Fruit fly (Drosophila melanogaster) whole organism, larva: Measurements from ENCODE around the gene ALiX.

Experiments used
- noc ChIP-seq: fragments of 200-800 bp; sonication (Bioruptor generic); optimal IDR thresholded peaks from 3 replicates; lab custom pipeline; 2019; ENCODE audit warnings: missing biosample characterization, mild to moderate bottlenecking, missing genetic modification characterization, moderate library complexity

ALiX gene

DNA sequence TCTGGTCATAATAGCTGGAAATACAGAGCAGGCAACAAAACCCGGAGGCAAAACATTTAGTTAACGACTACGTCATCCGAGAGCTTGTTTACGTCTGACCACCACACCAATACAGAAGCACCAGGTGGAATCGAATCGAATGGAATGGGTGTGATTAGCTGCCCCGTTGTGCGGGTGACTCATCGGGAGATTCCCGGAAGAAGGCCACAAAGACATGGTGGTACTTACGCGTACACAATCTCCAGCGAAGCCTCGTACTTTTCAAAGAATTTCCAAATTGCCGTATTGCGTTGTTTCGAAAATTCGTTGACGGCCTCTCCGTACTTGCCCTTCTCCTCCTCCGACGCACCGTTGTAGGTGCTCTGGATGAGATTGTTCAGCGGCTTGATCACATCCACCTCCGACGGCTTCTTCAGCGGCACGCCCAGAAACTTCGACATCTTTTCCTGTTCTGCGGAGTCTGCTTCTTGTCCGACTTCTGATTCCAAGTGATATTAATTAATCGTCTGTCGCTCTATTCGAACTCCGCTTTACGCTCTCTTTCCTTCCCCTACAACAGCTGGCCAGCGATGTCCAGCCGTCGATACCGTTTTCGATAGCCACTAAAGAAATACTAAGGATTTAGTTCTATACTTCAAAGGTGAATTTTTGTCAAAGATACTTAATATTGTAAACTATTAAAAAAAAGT, at the start of gene ALiX:
Gene ALiX, minus strand, starts transcription at position 571 of the 689 bp plus-strand sequence.
- no peak for TF ChIP-seq noc (tag; lab: Kevin White, UChicago)

DNA sequence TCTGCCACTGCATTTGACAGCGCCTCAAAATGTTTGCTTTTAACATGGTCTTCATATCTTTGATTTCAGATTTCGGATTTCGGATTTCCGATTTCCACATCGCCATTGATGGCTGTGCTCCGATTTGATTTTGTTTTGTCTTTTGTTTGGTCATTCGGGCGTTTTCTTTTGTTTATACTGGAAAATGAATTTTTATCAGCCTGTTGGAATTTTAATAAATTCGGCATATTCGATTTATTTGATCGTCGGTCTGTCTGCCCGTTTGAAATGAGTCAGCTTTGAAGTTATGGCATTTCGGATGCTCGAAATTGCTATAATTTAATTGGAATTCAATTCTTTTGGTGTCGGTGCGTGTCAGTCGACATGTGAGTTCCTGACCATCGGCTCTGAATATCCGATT, 40.8 kb upstream of the ALiX start:
- TF ChIP-seq noc (tag; lab: Kevin White, UChicago), result no peak

DNA sequence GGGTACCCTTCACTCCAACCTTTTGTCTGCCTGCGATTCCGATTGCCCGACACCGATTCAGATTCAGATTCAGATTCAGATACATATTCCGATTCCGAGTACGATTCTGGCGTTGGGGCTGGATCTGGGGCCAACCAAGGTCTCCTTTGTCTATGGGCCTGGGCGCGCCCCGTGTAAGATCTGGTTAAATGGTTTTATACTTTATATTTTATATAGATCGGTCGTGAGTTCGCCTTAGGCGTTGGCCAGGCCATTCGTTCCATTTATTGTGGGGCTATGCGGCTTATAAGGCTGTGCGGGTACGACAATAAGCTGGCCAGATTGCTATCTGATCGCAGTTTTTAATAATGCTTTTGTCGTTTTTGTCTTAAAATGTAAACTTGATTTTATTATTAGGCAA, 40.1 kb upstream of the ALiX start:
- no peak for TF ChIP-seq noc (tag; lab: Kevin White, UChicago)

DNA sequence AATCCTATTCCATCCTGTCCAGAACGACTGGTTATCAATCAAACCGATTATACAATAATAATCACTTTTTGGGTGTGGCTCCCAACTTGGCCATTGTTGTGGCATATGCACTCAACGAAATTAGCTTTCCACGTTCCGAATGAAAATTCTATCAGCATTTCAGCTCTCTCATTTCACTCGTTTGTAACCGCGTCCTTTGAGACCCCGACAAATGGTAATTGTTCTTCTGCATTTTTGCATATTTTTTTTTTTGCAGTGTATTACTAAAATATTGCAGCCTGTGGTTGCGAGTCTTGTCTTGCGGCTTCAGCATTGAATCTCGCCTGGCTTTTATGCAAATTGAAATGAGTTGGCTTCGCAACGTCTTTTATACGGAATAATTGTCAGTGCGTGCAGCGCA, 38.4 kb upstream of the ALiX start:
- no peak for TF ChIP-seq noc (tag; lab: Kevin White, UChicago)

DNA sequence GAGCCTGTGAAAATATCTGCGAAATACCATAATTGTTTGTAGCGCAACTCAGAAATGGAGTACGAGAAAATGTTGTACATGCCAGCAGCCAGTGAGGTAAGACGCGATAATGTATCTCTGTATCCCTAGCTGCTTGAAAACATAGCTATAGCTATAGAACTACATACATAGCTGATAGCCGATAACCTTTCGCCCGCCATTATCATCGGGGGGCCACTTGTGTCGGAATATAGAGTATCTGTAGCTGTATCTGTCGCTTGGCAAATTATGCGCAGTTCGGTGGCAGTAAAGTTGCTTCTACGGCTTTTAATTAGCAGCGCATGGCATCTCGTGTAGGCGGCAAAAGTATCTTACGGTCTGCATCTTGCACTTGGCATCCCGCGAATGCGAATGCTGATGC, 37.1 kb upstream of the ALiX start:
- no peak for TF ChIP-seq noc (tag; lab: Kevin White, UChicago)

DNA sequence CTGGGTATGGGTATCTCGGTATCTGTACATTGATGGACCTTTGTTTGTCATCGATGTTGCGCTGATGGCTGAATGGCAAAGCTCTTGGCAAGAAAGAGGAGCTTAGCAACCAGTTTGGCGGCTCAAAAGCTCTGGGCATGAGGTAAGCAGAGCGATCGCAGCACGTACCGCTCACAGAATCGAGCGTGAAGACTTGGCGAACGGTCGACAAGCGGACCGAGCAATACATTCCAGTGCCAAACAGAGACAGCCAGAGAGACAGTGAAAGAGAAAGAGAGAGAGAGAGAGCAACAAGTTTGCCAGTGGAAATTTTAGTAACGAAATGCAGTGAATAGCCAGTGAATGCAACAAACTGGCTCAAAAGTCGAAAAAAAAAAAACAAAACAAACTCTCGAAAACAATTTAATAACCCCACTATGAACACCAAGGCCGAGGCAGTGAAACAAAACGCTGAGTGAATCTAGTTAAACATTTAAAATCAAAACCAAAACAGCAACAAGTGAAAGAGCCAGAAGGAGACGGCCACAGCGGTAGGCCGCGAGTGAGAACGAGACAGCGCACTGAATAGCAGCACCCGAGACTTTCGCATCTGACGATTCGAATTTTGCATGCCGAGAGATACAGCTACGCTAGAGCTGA, 36.6 kb upstream of the ALiX start, which contains the start of gene Ets98B:
Gene Ets98B, plus strand, starts transcription at position 172 of the 639 bp plus-strand sequence.
- TF ChIP-seq noc (tag; lab: Kevin White, UChicago), result no peak

DNA sequence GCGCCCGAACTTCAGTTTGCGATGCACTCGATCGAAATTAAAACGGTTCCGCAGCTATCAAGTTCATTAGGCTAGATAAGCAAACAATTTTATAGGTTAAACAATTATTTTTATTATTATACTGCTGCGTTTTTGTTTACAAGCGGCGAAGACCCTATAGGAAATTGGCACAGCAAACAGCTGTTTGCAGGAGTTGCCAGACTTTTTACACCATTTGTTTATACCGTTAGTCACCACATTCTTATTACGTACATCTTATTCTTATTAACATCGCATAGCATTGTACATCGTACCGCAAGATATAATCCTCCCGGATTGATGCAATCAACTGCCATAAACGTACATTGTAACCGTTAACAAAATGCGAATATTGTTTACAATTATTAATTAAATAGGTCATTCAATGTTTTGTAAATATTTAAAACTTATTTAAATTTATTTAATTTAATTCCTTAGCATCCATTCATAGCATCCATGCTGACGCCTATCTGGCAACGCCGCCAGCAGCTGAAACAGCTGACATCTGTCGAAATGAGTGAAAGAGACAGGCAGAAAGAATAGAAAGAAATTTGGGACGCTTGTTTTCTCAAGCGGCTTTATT, 6.8 kb upstream of the ALiX start, which contains the start of the genes CROT and CG12877:
Gene CROT, minus strand, starts transcription at position 171 of the 601 bp plus-strand sequence.
Gene CG12877, plus strand, starts transcription at position 520 of the 601 bp plus-strand sequence.
- TF ChIP-seq noc (tag; lab: Kevin White, UChicago), result peak; percentile 73

DNA sequence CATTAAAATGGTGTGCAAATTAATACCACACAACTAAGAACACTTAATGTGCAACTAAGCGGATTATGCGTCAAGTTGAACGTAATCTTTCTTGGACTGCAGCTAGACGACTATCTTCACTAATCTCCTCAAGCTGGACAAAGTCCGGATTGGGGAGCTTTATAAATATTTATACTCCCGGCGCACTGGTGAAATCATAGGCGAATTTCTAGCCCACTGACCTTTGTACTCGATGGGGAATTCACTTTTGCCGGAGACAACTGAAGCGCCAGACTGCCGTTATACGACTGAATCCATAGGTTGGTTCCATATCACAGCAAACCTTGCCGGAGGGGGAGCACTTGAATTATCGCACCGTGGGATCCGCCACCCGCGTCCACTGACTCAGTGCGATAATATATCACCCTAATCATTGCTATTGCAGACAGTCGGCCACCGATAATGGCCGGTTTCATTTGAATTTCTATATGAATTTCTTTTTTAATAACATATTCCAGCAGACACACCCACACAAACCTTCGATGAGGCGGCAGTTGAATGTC, 6.2 kb upstream of the ALiX start:
- TF ChIP-seq noc (tag; lab: Kevin White, UChicago), result no peak

DNA sequence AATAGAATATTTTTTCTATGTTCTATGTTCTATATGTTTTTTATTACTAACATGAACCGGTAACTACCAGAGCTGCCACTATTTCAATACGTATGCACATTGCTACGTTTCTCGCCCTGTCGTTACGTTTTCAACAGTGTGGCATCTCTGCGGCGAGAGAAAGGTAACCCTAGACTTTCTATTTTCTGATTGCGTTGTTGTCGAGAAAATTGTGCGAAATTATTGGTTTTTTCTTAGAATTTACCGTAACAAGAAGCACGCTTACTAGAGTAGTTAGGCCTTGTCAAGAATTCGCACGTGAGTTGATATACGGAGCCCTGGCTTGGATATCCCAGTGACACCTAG, 291 bp upstream of the ALiX start, which contains the start of gene btz:
Gene btz, plus strand, starts transcription at position 133 of the 345 bp plus-strand sequence.
- TF ChIP-seq noc (tag; lab: Kevin White, UChicago), result no peak

DNA sequence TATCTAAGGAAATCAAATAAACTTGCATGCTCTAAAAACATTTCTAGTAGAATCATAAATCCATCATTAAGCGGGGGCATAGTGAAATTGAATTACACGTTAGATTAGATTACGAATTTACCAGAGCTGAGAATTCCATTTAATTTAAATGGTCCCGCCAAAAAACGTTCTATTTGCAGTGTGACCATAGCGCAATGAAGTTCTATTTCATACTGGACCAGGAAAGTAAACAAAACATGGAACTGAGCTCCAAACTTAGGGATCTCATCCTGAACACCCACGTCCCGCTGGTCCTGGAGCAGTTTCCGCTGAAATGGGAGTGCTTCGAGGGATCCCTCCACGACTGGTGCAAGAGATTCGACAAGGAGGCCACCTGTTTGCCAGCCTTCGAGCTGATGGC, 4.9 kb downstream of the ALiX start, which contains the start of gene HSPBAP1:
Gene HSPBAP1, plus strand, starts transcription at position 217 of the 400 bp plus-strand sequence.
- TF ChIP-seq noc (tag; lab: Kevin White, UChicago), result no peak

DNA sequence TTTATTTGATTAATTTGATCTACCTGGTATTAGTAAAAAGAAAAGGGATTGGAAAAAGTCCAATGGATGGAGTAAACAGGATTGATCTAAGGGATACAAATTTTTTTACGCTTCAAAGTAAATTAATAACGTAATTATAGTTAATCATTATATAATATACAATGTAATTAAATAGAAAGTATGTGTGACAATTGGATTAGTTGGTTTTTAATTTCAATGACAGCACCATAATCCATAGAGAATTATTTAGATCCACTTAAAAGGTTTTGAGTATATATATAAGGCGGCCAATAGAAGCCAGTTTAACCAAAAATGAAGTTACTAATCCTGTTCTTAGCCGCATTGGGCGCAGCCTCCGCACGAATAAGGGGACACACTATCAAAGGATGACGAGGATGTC, 5.3 kb downstream of the ALiX start, which contains the start of gene Acp98AB:
Gene Acp98AB, plus strand, starts transcription at position 301 of the 400 bp plus-strand sequence.
- TF ChIP-seq noc (tag; lab: Kevin White, UChicago), result no peak

DNA sequence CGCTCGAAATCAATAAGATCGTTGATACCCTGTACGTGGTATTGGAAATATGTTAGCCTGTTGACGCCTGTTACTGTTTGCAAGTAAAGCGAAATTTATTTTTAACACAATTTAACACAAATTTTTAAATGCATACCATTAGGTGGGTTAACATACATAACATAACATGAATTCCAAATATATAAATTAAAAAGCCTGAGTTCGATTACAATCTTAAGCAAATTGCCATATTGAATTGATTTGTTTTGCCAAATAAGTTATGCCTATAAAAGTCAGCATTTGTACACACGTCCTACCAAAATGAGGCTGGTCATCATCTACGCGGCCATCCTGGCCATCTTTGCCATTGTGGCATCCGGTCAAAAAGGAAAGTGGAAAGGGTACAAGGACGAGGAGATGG, 5.9 kb downstream of the ALiX start, which contains the start of gene CG43319:
Gene CG43319, plus strand, starts transcription at position 301 of the 400 bp plus-strand sequence.
- no peak for TF ChIP-seq noc (tag; lab: Kevin White, UChicago)

DNA sequence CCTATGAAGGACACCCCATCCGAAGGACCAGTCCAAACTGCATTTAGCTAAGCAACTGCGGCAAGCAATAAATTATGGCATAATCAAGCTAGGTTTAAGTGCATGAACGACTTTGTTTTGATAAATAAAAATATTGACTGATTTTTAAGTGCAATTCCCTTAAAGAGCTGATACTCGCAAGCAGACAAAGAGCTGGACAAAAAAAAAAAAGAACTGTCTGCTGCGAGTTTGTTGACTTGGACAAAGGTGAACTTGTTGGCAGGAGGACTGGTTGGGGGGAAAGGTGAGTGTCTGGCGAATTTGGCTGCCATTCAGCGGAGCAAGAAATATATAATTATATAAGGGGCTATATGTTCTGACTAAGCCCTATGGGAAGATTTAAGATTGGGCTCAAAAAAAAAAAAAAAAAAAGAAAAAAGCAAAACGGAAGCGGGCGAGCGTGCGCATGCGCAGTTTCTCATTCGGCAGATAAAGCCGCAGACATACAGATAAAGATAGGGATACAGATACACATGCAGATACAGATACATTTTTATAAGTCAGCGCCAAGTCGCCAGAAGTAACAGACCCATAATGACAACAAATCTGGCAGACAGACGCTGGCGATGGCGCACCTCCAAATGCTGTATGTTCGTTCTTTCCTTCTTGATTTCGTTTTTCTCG, 7.1 kb downstream of the ALiX start:
- no peak for TF ChIP-seq noc (tag; lab: Kevin White, UChicago)

DNA sequence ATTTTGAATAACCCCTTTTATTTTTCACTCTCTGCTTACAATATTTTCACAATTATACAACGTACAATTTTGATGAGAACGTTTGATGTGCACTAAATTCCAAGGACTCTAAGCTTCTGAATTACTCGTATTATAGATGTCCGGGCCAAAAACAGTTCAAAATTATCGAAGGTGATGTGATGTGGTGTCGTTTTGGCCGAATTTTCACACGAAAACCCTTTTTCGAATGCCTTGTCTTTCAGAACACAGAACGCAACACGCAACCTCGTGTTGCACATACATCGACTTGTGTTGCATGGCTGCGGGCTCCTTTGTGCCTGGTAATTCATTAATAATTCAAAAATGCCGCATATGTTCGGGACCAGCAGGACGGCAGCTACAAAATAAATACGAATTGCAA, 11.9 kb downstream of the ALiX start, which contains the start of gene CG31055:
Gene CG31055, minus strand, starts transcription at position 101 of the 400 bp plus-strand sequence.
- TF ChIP-seq noc (tag; lab: Kevin White, UChicago), result no peak

DNA sequence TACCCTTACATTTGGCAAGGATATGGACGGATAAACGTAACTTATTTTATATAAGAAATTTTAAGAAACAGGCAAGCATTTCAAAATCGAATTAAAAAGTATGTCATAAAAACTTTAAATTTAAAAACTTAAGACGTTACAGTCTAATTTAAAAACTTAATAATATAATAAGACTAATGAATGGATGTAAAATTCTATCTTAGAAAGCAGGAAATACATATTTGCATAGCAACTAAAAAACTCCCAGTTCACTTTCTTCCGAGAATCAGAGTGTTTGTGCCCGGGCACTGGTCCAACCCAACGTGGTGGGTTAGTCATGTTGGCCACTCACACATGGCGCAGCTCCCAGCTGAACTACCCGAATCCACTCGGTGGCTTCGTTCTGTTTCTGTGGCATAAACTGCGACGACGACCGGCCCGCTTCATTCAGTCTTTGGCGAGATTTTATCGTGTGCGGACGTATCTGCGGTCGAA, 14.3 kb downstream of the ALiX start, which contains the start of gene CG12880:
Gene CG12880, plus strand, starts transcription at position 424 of the 474 bp plus-strand sequence.
- no peak for TF ChIP-seq noc (tag; lab: Kevin White, UChicago)
